Worm (Caenorhabditis elegans) whole organism, L4/young adult: ENCODE measurements around the gene rbr-2.

ENCODE experiments used
- W03F9.2 ChIP-seq: fragments of 150-350 bp; optimal IDR thresholded peaks from 2 replicates; lab custom pipeline; 2014; ENCODE audit warnings: missing biosample characterization, missing genetic modification characterization
- dao-5 ChIP-seq: sonication (generic microtip); optimal IDR thresholded peaks from 2 replicates; lab custom pipeline; 2016; ENCODE audit warnings: missing genotype, missing genetic modification characterization, moderate library complexity, missing compliant biosample characterization
- him-1 ChIP-seq: sonication (generic microtip); optimal IDR thresholded peaks from 2 replicates; lab custom pipeline; 2016; ENCODE audit warnings: missing genotype, missing genetic modification reagents, missing genetic modification characterization, missing compliant biosample characterization

The rbr-2 gene

ce11 chrIV:10898160-10898559, 21.7 kb upstream of the rbr-2 start:
- TF ChIP-seq dao-5 (tag; lab: Kevin White, UChicago), result no peak

- TF ChIP-seq W03F9.2 (tag; lab: Kevin White, UChicago) (no peak), dao-5 (tag; lab: Kevin White, UChicago) (no peak), him-1 (tag; lab: Kevin White, UChicago) (no peak)
Measured at ce11 chrIV:10899091-10899490, 20.8 kb upstream of the rbr-2 start, which contains the start of the genes F13E9.9 and F13E9.19. Gene F13E9.9, minus strand, starts transcription at chrIV:10899191. Gene F13E9.19, plus strand, starts transcription at chrIV:10899406.

ce11 chrIV:10900083-10900482, 19.8 kb upstream of the rbr-2 start, which contains the start of gene srlf-30:
Gene srlf-30, plus strand, starts transcription at chrIV:10900383.
- no peak for TF ChIP-seq dao-5 (tag; lab: Kevin White, UChicago)
- TF ChIP-seq him-1 (tag; lab: Kevin White, UChicago), result no peak
- no peak for TF ChIP-seq W03F9.2 (tag; lab: Kevin White, UChicago)

- no peak for TF ChIP-seq dao-5 (tag; lab: Kevin White, UChicago)
- no peak for TF ChIP-seq W03F9.2 (tag; lab: Kevin White, UChicago)
- no peak for TF ChIP-seq him-1 (tag; lab: Kevin White, UChicago)
Measured at ce11 chrIV:10902476-10902875, 17.4 kb upstream of the rbr-2 start.

ce11 chrIV:10904282-10904681, 15.6 kb upstream of the rbr-2 start, which contains the start of gene ZK596.3:
Gene ZK596.3, minus strand, starts transcription at chrIV:10904382.
- TF ChIP-seq dao-5 (tag; lab: Kevin White, UChicago), result no peak
- no peak for TF ChIP-seq him-1 (tag; lab: Kevin White, UChicago)
- TF ChIP-seq W03F9.2 (tag; lab: Kevin White, UChicago), result no peak

- TF ChIP-seq him-1 (tag; lab: Kevin White, UChicago) (no peak), W03F9.2 (tag; lab: Kevin White, UChicago) (no peak), dao-5 (tag; lab: Kevin White, UChicago) (no peak)
Measured at ce11 chrIV:10909206-10909605, 10.7 kb upstream of the rbr-2 start, which contains the start of gene ZK596.2. Gene ZK596.2, minus strand, starts transcription at chrIV:10909306.

- no peak for TF ChIP-seq W03F9.2 (tag; lab: Kevin White, UChicago)
- no peak for TF ChIP-seq dao-5 (tag; lab: Kevin White, UChicago)
Measured at ce11 chrIV:10909708-10910107, 10.2 kb upstream of the rbr-2 start, which contains the start of gene pyk-2. Gene pyk-2, plus strand, starts transcription at chrIV:10909913.

- TF ChIP-seq W03F9.2 (tag; lab: Kevin White, UChicago) (no peak), him-1 (tag; lab: Kevin White, UChicago) (no peak), dao-5 (tag; lab: Kevin White, UChicago) (no peak)
Measured at ce11 chrIV:10913081-10913480, 6.8 kb upstream of the rbr-2 start, which contains the start of gene ZK593.2. Gene ZK593.2, plus strand, starts transcription at chrIV:10913381.

- TF ChIP-seq dao-5 (tag; lab: Kevin White, UChicago) (no peak), him-1 (tag; lab: Kevin White, UChicago) (no peak), W03F9.2 (tag; lab: Kevin White, UChicago) (no peak)
Measured at ce11 chrIV:10915388-10915787, 4.5 kb upstream of the rbr-2 start, which contains the start of gene ZK593.3. Gene ZK593.3, plus strand, starts transcription at chrIV:10915688.

ce11 chrIV:10916134-10916533, 3.7 kb upstream of the rbr-2 start:
- TF ChIP-seq dao-5 (tag; lab: Kevin White, UChicago), result no peak
- no peak for TF ChIP-seq him-1 (tag; lab: Kevin White, UChicago)
- TF ChIP-seq W03F9.2 (tag; lab: Kevin White, UChicago), result no peak

- TF ChIP-seq him-1 (tag; lab: Kevin White, UChicago) (no peak), dao-5 (tag; lab: Kevin White, UChicago) (no peak), W03F9.2 (tag; lab: Kevin White, UChicago) (peak; percentile 82)
Measured at ce11 chrIV:10918877-10919560, 851 bp upstream of the rbr-2 start.

ce11 chrIV:10933062-10933552, 13.2 kb downstream of the rbr-2 start, which contains the start of the genes dnc-1 and lsm-7:
Gene dnc-1, minus strand, starts transcription at chrIV:10933203.
Gene lsm-7, plus strand, starts transcription at chrIV:10933502.
- no peak for TF ChIP-seq dao-5 (tag; lab: Kevin White, UChicago)
- TF ChIP-seq him-1 (tag; lab: Kevin White, UChicago), result peak; percentile 21
- peak; percentile 81 for TF ChIP-seq W03F9.2 (tag; lab: Kevin White, UChicago)

- TF ChIP-seq dao-5 (tag; lab: Kevin White, UChicago), result no peak
- TF ChIP-seq W03F9.2 (tag; lab: Kevin White, UChicago), result peak; percentile 8
- TF ChIP-seq him-1 (tag; lab: Kevin White, UChicago), result peak; percentile 11
Measured at ce11 chrIV:10933777-10934546, 14.1 kb downstream of the rbr-2 start.
